Worm (Caenorhabditis elegans) whole organism, L4 larva: ENCODE data around the gene Y6G8.15.
"Not testable (repeated sequence)": the region's sequence is repeated elsewhere in the genome, so short reads cannot be mapped to it uniquely, and the experiment has no call there.

ENCODE experiments used
- D1046.2 ChIP-seq: fragments of 200-800 bp; sonication (Bioruptor generic); IDR thresholded peaks from 2 replicates; pipeline ENCODE4 v1.3.6; 2022; ENCODE audit warnings: missing genetic modification characterization, missing compliant biosample characterization
- F37D6.2 ChIP-seq: sonication (generic microtip); optimal IDR thresholded peaks from 2 replicates; lab custom pipeline; 2016; ENCODE audit warnings: mild to moderate bottlenecking, missing genetic modification characterization, missing compliant biosample characterization
- F49E8.2 ChIP-seq: sonication (generic microtip); optimal IDR thresholded peaks from 2 replicates; lab custom pipeline; 2016; ENCODE audit warnings: missing compliant biosample characterization, mild to moderate bottlenecking, missing genetic modification characterization, borderline replicate concordance
- R02D3.7 ChIP-seq: fragments of 150-350 bp; sonication (generic microtip); optimal IDR thresholded peaks from 3 replicates; lab custom pipeline; 2014; ENCODE audit warnings: missing biosample characterization, missing genetic modification characterization
- T26A8.4 ChIP-seq: fragments of 200-800 bp; sonication (Bioruptor generic); IDR thresholded peaks from 2 replicates; pipeline ENCODE4 v1.3.6; 2022; ENCODE audit warnings: missing genetic modification characterization, missing compliant biosample characterization
- Y48G9A.11 ChIP-seq: fragments of 200-800 bp; sonication (Bioruptor generic); IDR thresholded peaks from 2 replicates; pipeline ENCODE4 v1.3.6; 2022; ENCODE audit warnings: missing genetic modification reagents, missing genetic modification characterization, missing compliant biosample characterization
- ZK337.2 ChIP-seq: fragments of 200-800 bp; sonication (Bioruptor generic); IDR thresholded peaks from 2 replicates; pipeline ENCODE4 v1.3.6; 2022; ENCODE audit warnings: missing genetic modification reagents, missing genetic modification characterization, missing compliant biosample characterization
- ZK546.5 ChIP-seq, 2 experiments: sonication (generic microtip); optimal IDR thresholded peaks; 2 replicates each; lab custom pipeline; 2017; ENCODE audit warnings: missing biosample characterization in 2 of 2, missing genetic modification characterization in 2 of 2
- aha-1 ChIP-seq: fragments of 150-350 bp; peaks from one replicate; lab custom pipeline; 2014; ENCODE audit warnings: missing biosample characterization, missing genetic modification characterization
- aly-2 ChIP-seq: sonication (generic microtip); optimal IDR thresholded peaks from 2 replicates; lab custom pipeline; 2018; ENCODE audit warnings: missing biosample characterization, missing genetic modification characterization
- ceh-20 ChIP-seq: fragments of 200-800 bp; sonication (Bioruptor generic); IDR thresholded peaks from 2 replicates; pipeline ENCODE4 v1.3.6; 2022; ENCODE audit warnings: missing genetic modification reagents, missing genetic modification characterization, missing compliant biosample characterization
- ceh-44 ChIP-seq: fragments of 200-800 bp; sonication (Bioruptor generic); IDR thresholded peaks from 2 replicates; pipeline ENCODE4 v1.3.6; 2022; ENCODE audit warnings: missing genetic modification reagents, missing genetic modification characterization, missing compliant biosample characterization
- ceh-62 ChIP-seq: sonication (generic microtip); optimal IDR thresholded peaks from 2 replicates; lab custom pipeline; 2017; ENCODE audit warnings: missing biosample characterization, missing genetic modification characterization
- ces-1 ChIP-seq: fragments of 150-350 bp; sonication (generic microtip); optimal IDR thresholded peaks from 4 replicates; lab custom pipeline; 2014; ENCODE audit warnings: missing biosample characterization, missing genetic modification reagents, missing genetic modification characterization
- cey-2 ChIP-seq: sonication (generic microtip); optimal IDR thresholded peaks from 3 replicates; lab custom pipeline; 2017; ENCODE audit warnings: missing genetic modification characterization, mild to moderate bottlenecking, missing compliant biosample characterization, antibody characterized with exemption, borderline replicate concordance; ENCODE audit not compliant: insufficient read depth
- daf-16 ChIP-seq, 3 experiments: sonication (generic microtip); optimal IDR thresholded peaks; 2 replicates each; lab custom pipeline; 2016 to 2017; ENCODE audit warnings: missing genetic modification characterization in 3 of 3, missing genetic modification reagents in 3 of 3, mild to moderate bottlenecking in 2 of 3, missing compliant biosample characterization in 2 of 3, missing biosample characterization in 1 of 3, moderate library complexity in 1 of 3
- dmd-9 ChIP-seq: fragments of 200-800 bp; sonication (Bioruptor generic); IDR thresholded peaks from 2 replicates; pipeline ENCODE4 v1.3.6; 2022; ENCODE audit warnings: missing genetic modification reagents, missing genetic modification characterization, missing compliant biosample characterization
- duxl-1 ChIP-seq: sonication (generic microtip); optimal IDR thresholded peaks from 2 replicates; lab custom pipeline; 2016; ENCODE audit warnings: mild to moderate bottlenecking, missing genetic modification characterization, moderate library complexity, missing compliant biosample characterization; ENCODE audit not compliant: poor library complexity
- egl-43 ChIP-seq: fragments of 200-800 bp; sonication (Bioruptor generic); IDR thresholded peaks from 2 replicates; pipeline ENCODE4 v1.3.6; 2022; ENCODE audit warnings: missing genetic modification reagents, missing genetic modification characterization, missing compliant biosample characterization
- hlh-11 ChIP-seq: fragments of 200-800 bp; sonication (Bioruptor generic); optimal IDR thresholded peaks from 2 replicates; lab custom pipeline; 2018; ENCODE audit warnings: mild to moderate bottlenecking, missing genetic modification characterization, missing compliant biosample characterization
- hlh-30 ChIP-seq: sonication (generic microtip); optimal IDR thresholded peaks from 2 replicates; lab custom pipeline; 2017; ENCODE audit warnings: antibody characterized with exemption, mild to moderate bottlenecking, missing genetic modification characterization, missing compliant biosample characterization; ENCODE audit not compliant: insufficient read depth
- hmg-1.1 ChIP-seq: fragments of 200-800 bp; sonication (Bioruptor generic); IDR thresholded peaks from 2 replicates; pipeline ENCODE4 v1.3.6; 2022; ENCODE audit warnings: missing genetic modification reagents, missing genetic modification characterization, missing compliant biosample characterization
- lin-29 ChIP-seq: fragments of 200-800 bp; sonication (Bioruptor generic); IDR thresholded peaks from 2 replicates; pipeline ENCODE4 v1.3.6; 2022; ENCODE audit warnings: missing genetic modification reagents, missing genetic modification characterization, missing compliant biosample characterization
- lin-38 ChIP-seq: fragments of 200-800 bp; sonication (Bioruptor generic); IDR thresholded peaks from 2 replicates; pipeline ENCODE4 v1.3.6; 2022; ENCODE audit warnings: missing genetic modification reagents, missing genetic modification characterization, missing compliant biosample characterization
- lin-39 ChIP-seq: fragments of 150-350 bp; optimal IDR thresholded peaks from 2 replicates; lab custom pipeline; 2014; ENCODE audit warnings: missing biosample characterization, missing genetic modification reagents, missing genetic modification characterization
- lir-3 ChIP-seq: sonication (generic microtip); optimal IDR thresholded peaks from 2 replicates; lab custom pipeline; 2016; ENCODE audit warnings: mild to moderate bottlenecking, missing genetic modification characterization, missing compliant biosample characterization
- mdl-1 ChIP-seq, 2 experiments: fragments of 150-350 bp in 1 of 2; sonication (generic microtip) in 1 of 2; optimal IDR thresholded peaks; 2 replicates each; lab custom pipeline; 2014 to 2017; ENCODE audit warnings: missing biosample characterization in 2 of 2, missing genetic modification characterization in 2 of 2
- mep-1 ChIP-seq: fragments of 150-350 bp; sonication (generic microtip); optimal IDR thresholded peaks from 3 replicates; lab custom pipeline; 2014; ENCODE audit warnings: missing biosample characterization, missing genetic modification characterization
- mes-2 ChIP-seq: sonication (generic microtip); optimal IDR thresholded peaks from 2 replicates; lab custom pipeline; 2016; ENCODE audit warnings: missing genotype, mild to moderate bottlenecking, missing genetic modification characterization, missing compliant biosample characterization; ENCODE audit not compliant: poor library complexity, severe bottlenecking
- mxl-3 ChIP-seq: fragments of 200-800 bp; sonication (Bioruptor generic); optimal IDR thresholded peaks from 2 replicates; lab custom pipeline; 2018; ENCODE audit warnings: mild to moderate bottlenecking, missing genetic modification characterization, missing compliant biosample characterization
- nhr-102 ChIP-seq: sonication (generic microtip); optimal IDR thresholded peaks from 2 replicates; lab custom pipeline; 2016; ENCODE audit warnings: mild to moderate bottlenecking, missing genetic modification characterization, moderate library complexity, missing compliant biosample characterization
- nhr-11 ChIP-seq: fragments of 150-350 bp; optimal IDR thresholded peaks from 2 replicates; lab custom pipeline; 2014; ENCODE audit warnings: missing biosample characterization, missing genetic modification characterization
- nhr-111 ChIP-seq: fragments of 200-800 bp; sonication (Bioruptor generic); optimal IDR thresholded peaks from 2 replicates; lab custom pipeline; 2018; ENCODE audit warnings: mild to moderate bottlenecking, missing genetic modification characterization, missing compliant biosample characterization
- nhr-25 ChIP-seq: sonication (generic microtip); optimal IDR thresholded peaks from 2 replicates; lab custom pipeline; 2017; ENCODE audit warnings: missing genetic modification characterization, mild to moderate bottlenecking, missing compliant biosample characterization, antibody characterized with exemption, moderate library complexity, borderline replicate concordance; ENCODE audit not compliant: insufficient read depth
- nhr-48 ChIP-seq: sonication (generic microtip); optimal IDR thresholded peaks from 2 replicates; lab custom pipeline; 2016; ENCODE audit warnings: mild to moderate bottlenecking, missing genetic modification characterization, missing compliant biosample characterization
- saeg-2 ChIP-seq: fragments of 200-800 bp; sonication (Bioruptor generic); IDR thresholded peaks from 2 replicates; pipeline ENCODE4 v1.3.6; 2022; ENCODE audit warnings: missing genetic modification reagents, missing genetic modification characterization, missing compliant biosample characterization
- sdz-12 ChIP-seq: fragments of 200-800 bp; sonication (Bioruptor generic); optimal IDR thresholded peaks from 2 replicates; lab custom pipeline; 2018; ENCODE audit warnings: mild to moderate bottlenecking, missing genetic modification characterization, missing compliant biosample characterization
- set-16 ChIP-seq: fragments of 200-800 bp; sonication (Bioruptor generic); IDR thresholded peaks from 2 replicates; pipeline ENCODE4 v1.3.6; 2022; ENCODE audit warnings: missing genetic modification reagents, missing genetic modification characterization, missing compliant biosample characterization
- spr-1 ChIP-seq: sonication (generic microtip); optimal IDR thresholded peaks from 2 replicates; lab custom pipeline; 2016; ENCODE audit warnings: mild to moderate bottlenecking, missing genetic modification characterization, missing compliant biosample characterization
- spr-3 ChIP-seq: fragments of 200-800 bp; sonication (Bioruptor generic); optimal IDR thresholded peaks from 2 replicates; lab custom pipeline; 2018; ENCODE audit warnings: mild to moderate bottlenecking, missing genetic modification characterization, missing compliant biosample characterization
- unc-130 ChIP-seq: sonication (generic microtip); optimal IDR thresholded peaks from 2 replicates; lab custom pipeline; 2016; ENCODE audit warnings: missing genetic modification reagents, missing genetic modification characterization, missing compliant biosample characterization
- zag-1 ChIP-seq: fragments of 150-350 bp; optimal IDR thresholded peaks from 2 replicates; lab custom pipeline; 2014; ENCODE audit warnings: missing biosample characterization, missing genetic modification characterization
- zfp-2 ChIP-seq: sonication (generic microtip); optimal IDR thresholded peaks from 2 replicates; lab custom pipeline; 2016; ENCODE audit warnings: mild to moderate bottlenecking, missing genetic modification characterization, missing compliant biosample characterization
- ztf-11 ChIP-seq: fragments of 150-350 bp; optimal IDR thresholded peaks from 2 replicates; lab custom pipeline; 2014; ENCODE audit warnings: missing biosample characterization, missing genetic modification characterization
- ztf-7 ChIP-seq: fragments of 150-350 bp; optimal IDR thresholded peaks from 2 replicates; lab custom pipeline; 2014; ENCODE audit warnings: missing biosample characterization, missing genetic modification characterization

Y6G8.15 gene

ce11 chrV:17610503-17610902 lies at the start of gene Y6G8.15:
Gene Y6G8.15, minus strand, starts transcription at chrV:17610603.
- not testable (repeated sequence) for TF ChIP-seq duxl-1 (tag; lab: Kevin White, UChicago); daf-16 (GFP tag; optimal IDR thresholded peaks at IDR 0.05; lab: Kevin White, UChicago); daf-16 (tag; optimal IDR thresholded peaks at IDR 0.05; lab: Kevin White, UChicago); saeg-2

- TF ChIP-seq mep-1 (tag; lab: Kevin White, UChicago) = no peak
- TF ChIP-seq spr-3 (GFP tag; lab: Kevin White, UChicago) = no peak
- no peak for TF ChIP-seq nhr-25 (tag; lab: Kevin White, UChicago)
- TF ChIP-seq aha-1 (tag; lab: Kevin White, UChicago) = peak; percentile 19
- peak; percentile 66 for TF ChIP-seq set-16 (GFP tag; lab: Robert Waterston, UW)
Measured at ce11 chrV:17660003-17660402, 49.6 kb upstream of the Y6G8.15 start, which contains the start of gene dgat-2. Gene dgat-2, plus strand, starts transcription at chrV:17660303.

- TF ChIP-seq ceh-62 (tag; lab: Kevin White, UChicago) (no peak), unc-130 (no peak), T26A8.4 (GFP tag; lab: Robert Waterston, UW) (no peak), Y48G9A.11 (GFP tag; lab: Robert Waterston, UW) (no peak), nhr-111 (GFP tag; lab: Kevin White, UChicago) (no peak), hmg-1.1 (no peak), lir-3 (tag; lab: Kevin White, UChicago) (no peak), ceh-20 (no peak), ceh-44 (no peak), egl-43 (GFP tag; lab: Robert Waterston, UW) (no peak), cey-2 (tag; lab: Kevin White, UChicago) (peak; percentile 40), nhr-25 (tag; lab: Kevin White, UChicago) (no peak), ztf-7 (tag; lab: Kevin White, UChicago) (no peak), zag-1 (tag; lab: Kevin White, UChicago) (no peak), ZK546.5 (tag; optimal IDR thresholded peaks at IDR 0.05; lab: Kevin White, UChicago) (no peak), daf-16 (GFP tag; optimal IDR thresholded peaks at IDR 0.05; lab: Kevin White, UChicago) (peak in 1 of 2 experiments; percentile 64), daf-16 (tag; optimal IDR thresholded peaks at IDR 0.05; lab: Kevin White, UChicago) (peak; percentile 96), lin-38 (no peak), ztf-11 (tag; lab: Kevin White, UChicago) (no peak), sdz-12 (GFP tag; lab: Kevin White, UChicago) (no peak), R02D3.7 (tag; lab: Kevin White, UChicago) (no peak), spr-1 (no peak), D1046.2 (GFP tag; lab: Robert Waterston, UW) (no peak), nhr-102 (tag; lab: Kevin White, UChicago) (peak; percentile 78), mes-2 (tag; lab: Kevin White, UChicago) (peak; percentile 43), hlh-30 (tag; lab: Kevin White, UChicago) (peak; percentile 46), mdl-1 (tag; optimal IDR thresholded peaks at IDR 0.05; lab: Kevin White, UChicago) (peak in 1 of 2 experiments; percentile 32), zfp-2 (tag; lab: Kevin White, UChicago) (no peak), dmd-9 (GFP tag; lab: Robert Waterston, UW) (no peak), set-16 (GFP tag; lab: Robert Waterston, UW) (no peak), aha-1 (tag; lab: Kevin White, UChicago) (peak; percentile 94), lin-39 (tag; lab: Kevin White, UChicago) (no peak), ces-1 (GFP tag; lab: Kevin White, UChicago) (no peak), F37D6.2 (tag; lab: Kevin White, UChicago) (no peak), hlh-11 (tag; lab: Kevin White, UChicago) (peak; percentile 89), F49E8.2 (tag; lab: Kevin White, UChicago) (no peak), mxl-3 (GFP tag; lab: Kevin White, UChicago) (peak; percentile 21), nhr-48 (tag; lab: Kevin White, UChicago) (peak; percentile 91), lin-29 (GFP tag; lab: Robert Waterston, UW) (no peak), aly-2 (no peak), ZK337.2 (GFP tag; lab: Robert Waterston, UW) (no peak), nhr-11 (tag; lab: Kevin White, UChicago) (no peak), duxl-1 (tag; lab: Kevin White, UChicago) (no peak)
Measured at ce11 chrV:17659228-17659627, 48.8 kb upstream of the Y6G8.15 start, which contains the start of gene fbxa-108. Gene fbxa-108, minus strand, starts transcription at chrV:17659385.
